ENCODE assay signal across 4 worm cellular contexts in the genomic region with DNA sequence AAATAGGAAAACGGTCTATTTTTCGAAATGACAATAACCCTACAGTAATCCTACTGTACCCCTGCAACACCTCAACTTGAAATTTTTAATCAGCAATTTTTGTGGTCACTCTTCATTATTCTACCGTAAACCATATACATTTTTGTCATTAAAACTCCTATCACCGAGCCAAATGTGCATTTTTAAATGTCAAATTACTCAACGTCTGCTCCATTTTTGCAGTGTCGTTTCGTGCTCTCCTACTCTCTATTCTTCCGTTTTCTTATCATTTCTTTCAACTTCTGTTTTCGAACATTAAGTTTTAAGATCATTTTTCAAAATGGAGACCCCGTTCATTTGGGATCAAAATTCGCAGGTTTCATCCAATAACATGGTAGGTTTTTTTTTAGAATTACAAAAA.
TF ChIP-seq lines count a peak whose summit lies in the region.

A gene (plus strand): TSS at position 307 of the 400 bp plus-strand sequence.

TF ChIP-seq in whole organism, L2 larva, 48 proteins besides CTCF, POLR2A, EP300 and RAD21:
- peak; percentile 95 for TF ChIP-seq fos-1 (tag; optimal IDR thresholded peaks at IDR 0.05; lab: Kevin White, UChicago)
- no peak for TF ChIP-seq snpc-4 (tag; optimal IDR thresholded peaks at IDR 0.05; lab: Kevin White, UChicago)
TF ChIP-seq in whole organism, L2 larva: peak in this region for 1.

TF ChIP-seq in whole organism, L3 larva, 47 proteins besides CTCF, POLR2A, EP300 and RAD21:
- TF ChIP-seq elt-2 (tag; optimal IDR thresholded peaks at IDR 0.05; lab: Kevin White, UChicago) (peak; percentile 55), nfya-1 (tag; optimal IDR thresholded peaks at IDR 0.05; lab: Kevin White, UChicago; ENCODE audit: insufficient read depth) (no peak)
TF ChIP-seq in whole organism, L3 larva: peak in this region for 1.

TF ChIP-seq in whole organism, L4 larva, 104 proteins besides CTCF, POLR2A, EP300 and RAD21:
- TF ChIP-seq ZK546.5 (tag; optimal IDR thresholded peaks at IDR 0.05; lab: Kevin White, UChicago) (no peak), pqm-1 (tag; optimal IDR thresholded peaks at IDR 0.05; lab: Kevin White, UChicago) (peak; percentile 94), dmd-6 (GFP tag; IDR thresholded peaks at IDR 0.05; lab: Robert Waterston, UW) (peak; percentile 61; the same call in 1 of the 2 replicates), hif-1 (tag; optimal IDR thresholded peaks at IDR 0.05; lab: Kevin White, UChicago) (no peak), F26F4.8 (GFP tag; conservative IDR thresholded peaks at IDR 0.05; lab: Robert Waterston, UW) (no peak), ceh-28 (tag; optimal IDR thresholded peaks at IDR 0.05; lab: Kevin White, UChicago) (no peak), jun-1 (tag; optimal IDR thresholded peaks at IDR 0.05; lab: Kevin White, UChicago) (no peak), nhr-28 (tag; optimal IDR thresholded peaks at IDR 0.05; lab: Kevin White, UChicago) (peak; percentile 65), hlh-11 (tag; optimal IDR thresholded peaks at IDR 0.05; lab: Kevin White, UChicago) (peak; percentile 27), saeg-2 (GFP tag; IDR thresholded peaks at IDR 0.05; lab: Robert Waterston, UW) (no peak), nhr-25 (tag; optimal IDR thresholded peaks at IDR 0.05; lab: Kevin White, UChicago; ENCODE audit: borderline replicate concordance, insufficient read depth) (no peak), nhr-77 (tag; optimal IDR thresholded peaks at IDR 0.05; lab: Kevin White, UChicago) (peak; percentile 26), zfp-3 (GFP tag; conservative IDR thresholded peaks at IDR 0.05; lab: Robert Waterston, UW) (no peak), dve-1 (tag; optimal IDR thresholded peaks at IDR 0.05; lab: Kevin White, UChicago; ENCODE audit: insufficient read depth) (peak; percentile 14), nhr-6 (tag; optimal IDR thresholded peaks at IDR 0.05; lab: Kevin White, UChicago) (peak; percentile 99), madf-9 (GFP tag; conservative IDR thresholded peaks at IDR 0.05; lab: Robert Waterston, UW) (no peak)
TF ChIP-seq in whole organism, L4 larva: peak in this region for 7.

TF ChIP-seq in whole organism, young adult, 124 proteins besides CTCF, POLR2A, EP300 and RAD21:
- TF ChIP-seq nhr-80 (tag; optimal IDR thresholded peaks at IDR 0.05; lab: Kevin White, UChicago), result peak; percentile 70
- TF ChIP-seq ztf-18 (tag; optimal IDR thresholded peaks at IDR 0.05; lab: Kevin White, UChicago), result no peak
- TF ChIP-seq Y53G8AR.9 (GFP tag; conservative IDR thresholded peaks at IDR 0.05; lab: Robert Waterston, UW), result no peak
